Fruit fly (Drosophila melanogaster) whole organism, wandering third instar larva: ENCODE results near the gene CG11367.

ENCODE experiments used
- CG32264 ChIP-seq: fragments of 200-800 bp; sonication (Bioruptor generic); optimal IDR thresholded peaks from 2 replicates; lab custom pipeline; 2016; ENCODE audit warnings: missing biosample characterization, missing genetic modification characterization
- Dif ChIP-seq: fragments of 200-275, 200-300 bp; sonication (Bioruptor generic); optimal IDR thresholded peaks from 2 replicates; lab custom pipeline; 2018; ENCODE audit warnings: missing biosample characterization, missing genetic modification characterization; ENCODE audit not compliant: partially characterized antibody
- Hr78 ChIP-seq: fragments of >200 bp; optimal IDR thresholded peaks from 2 replicates; lab custom pipeline; 2017; ENCODE audit warnings: missing biosample characterization, missing genetic modification characterization
- br ChIP-seq: fragments of 200-800 bp; sonication (Bioruptor generic); optimal IDR thresholded peaks from 2 replicates; lab custom pipeline; 2016; ENCODE audit warnings: missing biosample characterization, missing genetic modification characterization
- foxo ChIP-seq, 2 experiments: fragments of 200-800 bp; sonication (Bioruptor generic); optimal IDR thresholded peaks; 2 replicates in 1 of 2; 3 replicates in 1 of 2; lab custom pipeline; 2016 to 2017; ENCODE audit warnings: missing biosample characterization in 2 of 2, missing genetic modification characterization in 2 of 2
- h ChIP-seq: fragments of 200-800 bp; sonication (Bioruptor generic); optimal IDR thresholded peaks from 3 replicates; lab custom pipeline; 2016; ENCODE audit warnings: missing biosample characterization, mild to moderate bottlenecking, missing genetic modification characterization
- pan ChIP-seq: fragments of >200 bp; optimal IDR thresholded peaks from 2 replicates; lab custom pipeline; 2017

DNA sequence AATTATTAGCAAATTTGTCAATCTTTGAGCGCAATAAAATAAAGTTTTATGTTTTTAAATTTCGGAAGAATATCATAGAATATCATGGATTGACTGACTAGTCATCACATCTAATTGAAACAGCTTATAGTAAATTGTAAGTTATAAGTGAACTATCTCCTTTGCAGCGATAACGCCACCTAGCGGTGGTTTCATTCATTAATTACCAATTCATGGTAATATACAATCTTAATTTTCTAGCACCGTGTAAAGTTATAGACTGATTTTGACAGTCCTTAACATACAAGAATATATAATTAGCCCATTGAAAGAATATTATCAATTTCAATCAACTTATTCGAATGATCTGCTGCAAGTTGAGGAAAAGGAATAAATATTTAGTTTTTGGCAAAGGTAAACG lies 14.3 kb upstream of the CG11367 start:
- TF ChIP-seq foxo (GFP tag; optimal IDR thresholded peaks at IDR 0.05; lab: Kevin White, UChicago) = no peak
- TF ChIP-seq pan (lab: Kevin White, UChicago) = no peak
- no peak for TF ChIP-seq h (GFP tag; lab: Kevin White, UChicago)
- no peak for TF ChIP-seq CG32264
- TF ChIP-seq Dif (GFP tag; lab: Kevin White, UChicago) = no peak
- no peak for TF ChIP-seq Hr78 (GFP tag; lab: Kevin White, UChicago)
- TF ChIP-seq br = no peak
